Worm (Caenorhabditis elegans) whole organism, L3 larva: Measurements from ENCODE around the gene F15A4.2.

Experiments
- ZK546.5 ChIP-seq: sonication (generic microtip); optimal IDR thresholded peaks from 2 replicates; lab custom pipeline; 2017; ENCODE audit warnings: missing biosample characterization, missing genetic modification characterization
- ama-1 ChIP-seq: fragments of 150-350 bp; optimal IDR thresholded peaks from 2 replicates; lab custom pipeline; 2018
- elt-2 ChIP-seq: sonication (generic microtip); optimal IDR thresholded peaks from 2 replicates; lab custom pipeline; 2016; ENCODE audit warnings: missing genetic modification reagents, mild to moderate bottlenecking, missing genetic modification characterization, missing compliant biosample characterization
- fkh-10 ChIP-seq: sonication (generic microtip); optimal IDR thresholded peaks from 2 replicates; lab custom pipeline; 2017; ENCODE audit warnings: missing biosample characterization, missing genetic modification reagents, missing genetic modification characterization
- nfya-1 ChIP-seq: sonication (generic microtip); optimal IDR thresholded peaks from 2 replicates; lab custom pipeline; 2017; ENCODE audit warnings: missing genetic modification characterization, mild to moderate bottlenecking, missing compliant biosample characterization, antibody characterized with exemption, moderate library complexity; ENCODE audit not compliant: insufficient read depth
- nhr-12 ChIP-seq: fragments of 150-350 bp; optimal IDR thresholded peaks from 2 replicates; lab custom pipeline; 2014; ENCODE audit warnings: missing biosample characterization, missing genetic modification characterization
- snpc-4 ChIP-seq: fragments of 150-350 bp; optimal IDR thresholded peaks from 2 replicates; lab custom pipeline; 2014; ENCODE audit warnings: missing biosample characterization, missing genetic modification characterization
- unc-39 ChIP-seq: sonication (generic microtip); optimal IDR thresholded peaks from 4 replicates; lab custom pipeline; 2017; ENCODE audit warnings: missing biosample characterization, missing genetic modification characterization
- unc-62 ChIP-seq: fragments of 150-350 bp; sonication (generic microtip); optimal IDR thresholded peaks from 4 replicates; lab custom pipeline; 2014; ENCODE audit warnings: missing biosample characterization, missing genetic modification reagents, missing genetic modification characterization
- ztf-11 ChIP-seq: fragments of 150-350 bp; optimal IDR thresholded peaks from 2 replicates; lab custom pipeline; 2014; ENCODE audit warnings: missing biosample characterization, missing genetic modification characterization
- ztf-4 ChIP-seq: fragments of 150-350 bp; optimal IDR thresholded peaks from 2 replicates; lab custom pipeline; 2014; ENCODE audit warnings: missing biosample characterization, missing genetic modification characterization

ce11 chrII:12452754-12453352 lies 9.5 kb upstream of the F15A4.2 start, which contains the start of the genes sre-35 and sre-33:
- TF ChIP-seq snpc-4 (tag; lab: Kevin White, UChicago) (no peak), ztf-4 (no peak), ama-1 (lab: Kevin White, UChicago) (no peak), ztf-11 (tag; lab: Kevin White, UChicago) (no peak), nfya-1 (no peak), unc-62 (no peak), fkh-10 (GFP tag; lab: Kevin White, UChicago) (no peak), unc-39 (tag; lab: Kevin White, UChicago) (no peak), ZK546.5 (no peak), nhr-12 (tag; lab: Kevin White, UChicago) (no peak), elt-2 (tag; lab: Kevin White, UChicago) (no peak)
